Worm (Caenorhabditis elegans) whole organism, L4/young adult: Measurements from ENCODE around the gene Y59E9AL.8.

ENCODE experiments used
- W03F9.2 ChIP-seq: fragments of 150-350 bp; optimal IDR thresholded peaks from 2 replicates; lab custom pipeline; 2014; ENCODE audit warnings: missing biosample characterization, missing genetic modification characterization
- dao-5 ChIP-seq: sonication (generic microtip); optimal IDR thresholded peaks from 2 replicates; lab custom pipeline; 2016; ENCODE audit warnings: missing genotype, missing genetic modification characterization, moderate library complexity, missing compliant biosample characterization
- him-1 ChIP-seq: sonication (generic microtip); optimal IDR thresholded peaks from 2 replicates; lab custom pipeline; 2016; ENCODE audit warnings: missing genotype, missing genetic modification reagents, missing genetic modification characterization, missing compliant biosample characterization

ce11 chrIV:5188051-5188450 is 36.1 kb downstream of the Y59E9AL.8 start:
- no peak for TF ChIP-seq him-1 (tag; lab: Kevin White, UChicago)
- TF ChIP-seq dao-5 = no peak
- TF ChIP-seq W03F9.2 (tag; lab: Kevin White, UChicago) = no peak
